Worm (Caenorhabditis elegans): Measurements from ENCODE around the gene smcr-8.
A peak's percentile ranks its signal among the peaks of the same experiment; 100 is the strongest.

smcr-8 gene

DNA sequence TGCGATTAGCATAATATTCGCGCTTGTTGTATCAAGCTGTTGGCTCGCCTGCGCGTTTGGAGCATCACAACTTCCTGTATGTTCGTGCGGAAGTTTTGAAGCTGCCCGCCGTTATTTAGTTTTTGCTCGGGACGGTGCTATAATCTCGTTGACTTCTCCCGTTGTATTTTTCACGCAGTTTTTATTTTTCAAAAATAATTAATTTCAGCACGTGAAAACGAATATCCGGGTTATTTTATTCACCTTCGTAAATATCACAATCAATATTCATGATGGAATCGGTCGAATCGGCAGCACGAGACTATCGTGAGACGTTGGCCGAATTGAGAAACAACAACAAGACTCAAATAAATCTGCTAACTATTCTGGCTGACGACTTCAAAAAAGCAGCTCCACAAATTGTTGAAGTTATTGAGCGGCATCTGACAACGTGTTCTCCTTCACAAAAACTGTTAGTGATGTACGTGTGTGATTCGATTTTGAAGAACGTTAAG lies 26.0 kb downstream of the smcr-8 start (continued):
- TF ChIP-seq bed-1 (GFP tag; IDR thresholded peaks at IDR 0.05) (no peak), Y53G8AR.9 (GFP tag; conservative IDR thresholded peaks at IDR 0.05) (0 out of 2 replicates have a peak, but pooled peaks have one; percentile 75), nhr-179 (tag; optimal IDR thresholded peaks at IDR 0.05) (no peak), egrh-3 (GFP tag; IDR thresholded peaks at IDR 0.05) (no peak), C17E4.6 (GFP tag; IDR thresholded peaks at IDR 0.05) (no peak), akir-1 (GFP tag; optimal IDR thresholded peaks at IDR 0.05) (no peak), die-1 (tag; optimal IDR thresholded peaks at IDR 0.05) (peak; percentile 23), ztf-22 (GFP tag; optimal IDR thresholded peaks at IDR 0.05) (no peak), ets-4 (GFP tag; optimal IDR thresholded peaks at IDR 0.05) (no peak), hrde-1 (tag; optimal IDR thresholded peaks at IDR 0.05; ENCODE audit: borderline replicate concordance) (peak; percentile 58), aptf-2 (GFP tag; conservative IDR thresholded peaks at IDR 0.05) (no peak), snpc-4 (GFP tag; optimal IDR thresholded peaks at IDR 0.05) (no peak), snpc-4 (tag; optimal IDR thresholded peaks at IDR 0.05) (peak in 2 of 4 experiments; percentile 26 to 43), madf-8 (GFP tag; conservative IDR thresholded peaks at IDR 0.05) (no peak), rcor-1 (GFP tag; IDR thresholded peaks at IDR 0.05) (peak; percentile 57), egl-18 (GFP tag; IDR thresholded peaks at IDR 0.05) (no peak), F52B5.7 (tag; optimal IDR thresholded peaks at IDR 0.05) (peak; percentile 64), ceh-100 (GFP tag; IDR thresholded peaks at IDR 0.05) (no peak; the same call in 1 of the 2 replicates), F49E8.2 (tag; optimal IDR thresholded peaks at IDR 0.05; ENCODE audit: insufficient read depth) (no peak), madf-3 (GFP tag; IDR thresholded peaks at IDR 0.05) (no peak), cebp-1 (GFP tag; IDR thresholded peaks at IDR 0.05) (no peak), cebp-1 (tag; optimal IDR thresholded peaks at IDR 0.05) (peak; percentile 49), K12H6.12 (tag; optimal IDR thresholded peaks at IDR 0.05) (no peak), attf-3 (GFP tag; conservative IDR thresholded peaks at IDR 0.05) (peak; percentile 16; the same call in 1 of the 2 replicates), mxl-1 (tag; optimal IDR thresholded peaks at IDR 0.05) (no peak), ama-1 (optimal IDR thresholded peaks at IDR 0.05) (peak; percentile 90), ama-1 (GFP tag; optimal IDR thresholded peaks at IDR 0.05) (peak in 1 of 2 experiments; percentile 39), nhr-80 (tag; optimal IDR thresholded peaks at IDR 0.05) (peak; percentile 9), lin-35 (GFP tag; optimal IDR thresholded peaks at IDR 0.05) (peak in 1 of 3 experiments; percentile 20), hlh-26 (GFP tag; conservative IDR thresholded peaks at IDR 0.05) (no peak), ceh-40 (GFP tag; IDR thresholded peaks at IDR 0.05) (0 out of 2 replicates have a peak, but pooled peaks have one; percentile 16), madf-10 (tag; optimal IDR thresholded peaks at IDR 0.05) (peak; percentile 43), gei-17 (GFP tag; optimal IDR thresholded peaks at IDR 0.05) (peak; percentile 7), T07F8.4 (tag; optimal IDR thresholded peaks at IDR 0.05) (peak; percentile 5), K11D2.4 (GFP tag; IDR thresholded peaks at IDR 0.05) (peak; percentile 60; the same call in 1 of the 2 replicates), B0261.1 (tag; optimal IDR thresholded peaks at IDR 0.05) (peak; percentile 19), pha-4 (tag; optimal IDR thresholded peaks at IDR 0.05) (peak; percentile 2), cebp-2 (GFP tag; IDR thresholded peaks at IDR 0.05) (no peak), let-526 (GFP tag; IDR thresholded peaks at IDR 0.05) (no peak), sptf-2 (GFP tag; optimal IDR thresholded peaks at IDR 0.05) (no peak), tbx-9 (tag; optimal IDR thresholded peaks at IDR 0.05; ENCODE audit: borderline replicate concordance) (peak; percentile 63), tlf-1 (GFP tag; optimal IDR thresholded peaks at IDR 0.05) (peak; percentile 67), F37B4.10 (GFP tag; IDR thresholded peaks at IDR 0.05) (no peak), snpc-1.3 (tag; optimal IDR thresholded peaks at IDR 0.05; ENCODE audit: insufficient read depth) (no peak), mcd-1 (GFP tag; IDR thresholded peaks at IDR 0.05) (peak; percentile 50; the same call in 1 of the 2 replicates), dpl-1 (GFP tag; optimal IDR thresholded peaks at IDR 0.05) (no peak), mel-28 (tag; optimal IDR thresholded peaks at IDR 0.05; ENCODE audit: borderline replicate concordance) (peak; percentile 37), attf-5 (GFP tag; optimal IDR thresholded peaks at IDR 0.05) (no peak), zfh-2 (GFP tag; conservative IDR thresholded peaks at IDR 0.05) (no peak)

All from whole organism, young adult.